Worm (Caenorhabditis elegans) whole organism, L3 larva: ENCODE results near the gene txdc-9.

Experiments used
- R02D3.7 ChIP-seq: fragments of 150-350 bp; optimal IDR thresholded peaks from 2 replicates; lab custom pipeline; 2014; ENCODE audit warnings: missing biosample characterization, missing genetic modification characterization
- ZK546.5 ChIP-seq: sonication (generic microtip); optimal IDR thresholded peaks from 2 replicates; lab custom pipeline; 2017; ENCODE audit warnings: missing biosample characterization, missing genetic modification characterization
- aly-2 ChIP-seq: fragments of 150-350 bp; optimal IDR thresholded peaks from 2 replicates; lab custom pipeline; 2014; ENCODE audit warnings: missing biosample characterization, missing genetic modification characterization
- ama-1 ChIP-seq: fragments of 150-350 bp; optimal IDR thresholded peaks from 2 replicates; lab custom pipeline; 2018
- ceh-82 ChIP-seq: fragments of 150-350 bp; optimal IDR thresholded peaks from 2 replicates; lab custom pipeline; 2014; ENCODE audit warnings: missing biosample characterization, missing genetic modification characterization
- daf-12 ChIP-seq: fragments of 150-350 bp; optimal IDR thresholded peaks from 2 replicates; lab custom pipeline; 2014; ENCODE audit warnings: missing biosample characterization, missing genetic modification reagents, missing genetic modification characterization
- egl-27 ChIP-seq: sonication (generic microtip); optimal IDR thresholded peaks from 4 replicates; lab custom pipeline; 2017; ENCODE audit warnings: missing biosample characterization, missing genetic modification reagents, missing genetic modification characterization
- egl-5 ChIP-seq: fragments of 150-350 bp; optimal IDR thresholded peaks from 2 replicates; lab custom pipeline; 2017; ENCODE audit warnings: missing biosample characterization, missing genetic modification reagents, missing genetic modification characterization, inconsistent platforms
- elt-1 ChIP-seq: fragments of 150-350 bp; optimal IDR thresholded peaks from 2 replicates; lab custom pipeline; 2014; ENCODE audit warnings: missing biosample characterization, missing genetic modification characterization
- elt-2 ChIP-seq: sonication (generic microtip); optimal IDR thresholded peaks from 2 replicates; lab custom pipeline; 2016; ENCODE audit warnings: missing genetic modification reagents, mild to moderate bottlenecking, missing genetic modification characterization, missing compliant biosample characterization
- elt-3 ChIP-seq, 3 experiments: fragments of 150-350 bp in 1 of 3; sonication (generic microtip) in 2 of 3; optimal IDR thresholded peaks; 2 replicates in 2 of 3; 4 replicates in 1 of 3; lab custom pipeline; 2014 to 2017; ENCODE audit warnings: missing biosample characterization in 3 of 3, missing genetic modification characterization in 3 of 3
- eor-1 ChIP-seq, 2 experiments: fragments of 150-350 bp; optimal IDR thresholded peaks; 2 replicates each; lab custom pipeline; 2014 to 2018; ENCODE audit warnings: missing biosample characterization in 2 of 2, missing genetic modification characterization in 2 of 2
- fkh-2 ChIP-seq: fragments of 150-350 bp; optimal IDR thresholded peaks from 2 replicates; lab custom pipeline; 2014; ENCODE audit warnings: missing biosample characterization, missing genetic modification reagents, missing genetic modification characterization
- fos-1 ChIP-seq: fragments of 150-350 bp; optimal IDR thresholded peaks from 2 replicates; lab custom pipeline; 2014; ENCODE audit warnings: missing biosample characterization, missing genetic modification characterization
- hmg-11 ChIP-seq: sonication (generic microtip); optimal IDR thresholded peaks from 2 replicates; lab custom pipeline; 2016; ENCODE audit warnings: missing genetic modification characterization, missing compliant biosample characterization
- jun-1 ChIP-seq: fragments of 150-350 bp; optimal IDR thresholded peaks from 2 replicates; lab custom pipeline; 2014; ENCODE audit warnings: missing biosample characterization, missing genetic modification reagents, missing genetic modification characterization
- lin-15B ChIP-seq: fragments of 150-350 bp; optimal IDR thresholded peaks from 2 replicates; lab custom pipeline; 2014; ENCODE audit warnings: missing biosample characterization, missing genetic modification characterization
- lin-39 ChIP-seq: fragments of 150-350 bp; optimal IDR thresholded peaks from 2 replicates; lab custom pipeline; 2018; ENCODE audit warnings: missing biosample characterization, missing genetic modification reagents, missing genetic modification characterization
- lsy-12 ChIP-seq: sonication (generic microtip); optimal IDR thresholded peaks from 2 replicates; lab custom pipeline; 2016; ENCODE audit warnings: mild to moderate bottlenecking, missing genetic modification characterization, missing compliant biosample characterization
- mdl-1 ChIP-seq: fragments of 150-350 bp; optimal IDR thresholded peaks from 2 replicates; lab custom pipeline; 2014; ENCODE audit warnings: missing biosample characterization, missing genetic modification characterization
- mml-1 ChIP-seq: fragments of 150-350 bp; sonication (generic microtip); optimal IDR thresholded peaks from 3 replicates; lab custom pipeline; 2014; ENCODE audit warnings: missing biosample characterization, missing genetic modification characterization
- nhr-11 ChIP-seq: fragments of 150-350 bp; optimal IDR thresholded peaks from 2 replicates; lab custom pipeline; 2014; ENCODE audit warnings: missing biosample characterization, missing genetic modification characterization
- nhr-12 ChIP-seq: fragments of 150-350 bp; optimal IDR thresholded peaks from 2 replicates; lab custom pipeline; 2014; ENCODE audit warnings: missing biosample characterization, missing genetic modification characterization
- nhr-23 ChIP-seq: fragments of 150-350 bp; optimal IDR thresholded peaks from 2 replicates; lab custom pipeline; 2014; ENCODE audit warnings: missing biosample characterization, missing genetic modification reagents, missing genetic modification characterization
- nhr-237 ChIP-seq: fragments of 150-350 bp; optimal IDR thresholded peaks from 2 replicates; lab custom pipeline; 2014; ENCODE audit warnings: missing biosample characterization, missing genetic modification characterization
- nhr-25 ChIP-seq: sonication (generic microtip); optimal IDR thresholded peaks from 2 replicates; lab custom pipeline; 2017; ENCODE audit warnings: missing biosample characterization, missing genetic modification characterization
- nhr-28 ChIP-seq: fragments of 150-350 bp; optimal IDR thresholded peaks from 2 replicates; lab custom pipeline; 2014; ENCODE audit warnings: missing biosample characterization, missing genetic modification characterization
- nhr-43 ChIP-seq: sonication (generic microtip); optimal IDR thresholded peaks from 2 replicates; lab custom pipeline; 2016; ENCODE audit warnings: mild to moderate bottlenecking, missing genetic modification characterization, missing compliant biosample characterization; ENCODE audit not compliant: poor library complexity, severe bottlenecking
- nhr-67 ChIP-seq: fragments of 150-350 bp; optimal IDR thresholded peaks from 2 replicates; lab custom pipeline; 2014; ENCODE audit warnings: missing biosample characterization, missing genetic modification characterization
- nhr-76 ChIP-seq: fragments of 150-350 bp; sonication (generic microtip); optimal IDR thresholded peaks from 5 replicates; lab custom pipeline; 2014; ENCODE audit warnings: missing biosample characterization, missing genetic modification characterization
- nhr-77 ChIP-seq: fragments of 150-350 bp; optimal IDR thresholded peaks from 2 replicates; lab custom pipeline; 2014; ENCODE audit warnings: missing biosample characterization, missing genetic modification characterization
- pha-4 ChIP-seq: fragments of 150-350 bp; optimal IDR thresholded peaks from 2 replicates; lab custom pipeline; 2014; ENCODE audit warnings: missing biosample characterization, missing genetic modification reagents, missing genetic modification characterization
- skn-1 ChIP-seq: fragments of 150-350 bp; optimal IDR thresholded peaks from 2 replicates; lab custom pipeline; 2014; ENCODE audit warnings: missing biosample characterization, missing genetic modification characterization
- snpc-4 ChIP-seq: fragments of 150-350 bp; optimal IDR thresholded peaks from 2 replicates; lab custom pipeline; 2014; ENCODE audit warnings: missing biosample characterization, missing genetic modification characterization
- tbx-2 ChIP-seq: sonication (generic microtip); optimal IDR thresholded peaks from 2 replicates; lab custom pipeline; 2016; ENCODE audit warnings: mild to moderate bottlenecking, missing genetic modification characterization, missing compliant biosample characterization
- unc-39 ChIP-seq: sonication (generic microtip); optimal IDR thresholded peaks from 4 replicates; lab custom pipeline; 2017; ENCODE audit warnings: missing biosample characterization, missing genetic modification characterization
- unc-62 ChIP-seq: fragments of 150-350 bp; sonication (generic microtip); optimal IDR thresholded peaks from 4 replicates; lab custom pipeline; 2014; ENCODE audit warnings: missing biosample characterization, missing genetic modification reagents, missing genetic modification characterization
- zag-1 ChIP-seq: fragments of 150-350 bp; optimal IDR thresholded peaks from 2 replicates; lab custom pipeline; 2014; ENCODE audit warnings: missing biosample characterization, missing genetic modification characterization
- ztf-11 ChIP-seq: fragments of 150-350 bp; optimal IDR thresholded peaks from 2 replicates; lab custom pipeline; 2014; ENCODE audit warnings: missing biosample characterization, missing genetic modification characterization
- ztf-4 ChIP-seq: fragments of 150-350 bp; optimal IDR thresholded peaks from 2 replicates; lab custom pipeline; 2014; ENCODE audit warnings: missing biosample characterization, missing genetic modification characterization

The txdc-9 gene

ce11 chrIII:6464913-6465312, 32.9 kb downstream of the txdc-9 start, which contains the start of gene nduf-2.2:
TSS of gene nduf-2.2 (plus strand) at chrIII:6465222.
- no peak for TF ChIP-seq nhr-76 (tag; lab: Kevin White, UChicago)
- no peak for TF ChIP-seq snpc-4 (tag; lab: Kevin White, UChicago)
- no peak for TF ChIP-seq skn-1
- no peak for TF ChIP-seq fos-1
- no peak for TF ChIP-seq mdl-1
- no peak for TF ChIP-seq jun-1 (tag; lab: Kevin White, UChicago)
- TF ChIP-seq zag-1, result no peak
- TF ChIP-seq mml-1 (tag; lab: Kevin White, UChicago), result no peak
- no peak for TF ChIP-seq ceh-82
- no peak for TF ChIP-seq nhr-25 (tag; lab: Kevin White, UChicago)
- no peak for TF ChIP-seq ZK546.5
- TF ChIP-seq fkh-2 (tag; lab: Kevin White, UChicago), result no peak
- no peak for TF ChIP-seq elt-3 (tag; optimal IDR thresholded peaks at IDR 0.05; lab: Kevin White, UChicago)
- no peak for TF ChIP-seq nhr-28
- TF ChIP-seq egl-5 (tag; lab: Kevin White, UChicago), result no peak
- no peak for TF ChIP-seq nhr-11
- TF ChIP-seq elt-1 (tag; lab: Kevin White, UChicago), result no peak
- no peak for TF ChIP-seq nhr-77 (tag; lab: Kevin White, UChicago)

ce11 chrIII:6467005-6467404, 35.0 kb downstream of the txdc-9 start, which contains the start of gene T26A5.2:
TSS of gene T26A5.2 (plus strand) at chrIII:6467305.
- TF ChIP-seq nhr-76 (tag; lab: Kevin White, UChicago), result no peak
- no peak for TF ChIP-seq ztf-11
- TF ChIP-seq unc-62 (GFP tag; lab: Kevin White, UChicago), result no peak
- no peak for TF ChIP-seq skn-1
- TF ChIP-seq nhr-43 (tag; lab: Kevin White, UChicago), result no peak
- no peak for TF ChIP-seq lin-15B (tag; lab: Kevin White, UChicago)
- TF ChIP-seq nhr-12, result no peak
- no peak for TF ChIP-seq elt-3 (tag; optimal IDR thresholded peaks at IDR 0.05; lab: Kevin White, UChicago)
- TF ChIP-seq snpc-4 (tag; lab: Kevin White, UChicago), result no peak
- no peak for TF ChIP-seq hmg-11
- TF ChIP-seq unc-39 (tag; lab: Kevin White, UChicago), result no peak

ce11 chrIII:6471451-6471850, 39.5 kb downstream of the txdc-9 start, which contains the start of gene wht-6:
TSS of gene wht-6 (plus strand) at chrIII:6471751.
- TF ChIP-seq nhr-67 (tag; lab: Kevin White, UChicago) (no peak), nhr-237 (tag; lab: Kevin White, UChicago) (no peak), lin-15B (tag; lab: Kevin White, UChicago) (no peak), ceh-82 (no peak), skn-1 (no peak), R02D3.7 (tag; lab: Kevin White, UChicago) (no peak), unc-39 (tag; lab: Kevin White, UChicago) (no peak), lsy-12 (tag; lab: Kevin White, UChicago) (no peak), lin-39 (tag; lab: Kevin White, UChicago) (no peak), aly-2 (no peak), ztf-4 (no peak), fkh-2 (tag; lab: Kevin White, UChicago) (no peak), zag-1 (no peak), snpc-4 (tag; lab: Kevin White, UChicago) (no peak), nhr-77 (tag; lab: Kevin White, UChicago) (no peak), eor-1 (tag; optimal IDR thresholded peaks at IDR 0.05; lab: Kevin White, UChicago) (no peak), egl-27 (no peak), ama-1 (lab: Kevin White, UChicago) (no peak)

- TF ChIP-seq pha-4 (no peak), ztf-11 (no peak), unc-62 (GFP tag; lab: Kevin White, UChicago) (no peak), elt-1 (tag; lab: Kevin White, UChicago) (no peak), egl-27 (no peak), daf-12 (no peak), lsy-12 (tag; lab: Kevin White, UChicago) (no peak), R02D3.7 (tag; lab: Kevin White, UChicago) (no peak), nhr-28 (no peak), zag-1 (no peak), tbx-2 (tag; lab: Kevin White, UChicago) (no peak), elt-2 (tag; lab: Kevin White, UChicago) (no peak), nhr-23 (tag; lab: Kevin White, UChicago) (no peak), nhr-67 (tag; lab: Kevin White, UChicago) (no peak), nhr-237 (tag; lab: Kevin White, UChicago) (no peak), lin-15B (tag; lab: Kevin White, UChicago) (no peak)
Measured at ce11 chrIII:6476380-6476779, 44.4 kb downstream of the txdc-9 start.
